Fruit fly (Drosophila melanogaster) whole organism, embryonic: ENCODE data around the gene pxb.

ENCODE experiments used
- Atf3 ChIP-seq: fragments of 200-800 bp; sonication (Bioruptor generic); optimal IDR thresholded peaks from 3 replicates; lab custom pipeline; 2016; ENCODE audit warnings: missing biosample characterization, missing genetic modification characterization
- Awh ChIP-seq: fragments of 200-800 bp; sonication (Bioruptor generic); IDR thresholded peaks from 2 replicates; pipeline ENCODE4, ENCODE4 v1.3.6; 2022; ENCODE audit warnings: missing biosample characterization, missing genetic modification characterization
- Blimp-1 ChIP-seq: fragments of 200-800 bp; sonication (Bioruptor generic); optimal IDR thresholded peaks from 3 replicates; lab custom pipeline; 2018; ENCODE audit warnings: missing biosample characterization, missing genetic modification characterization, mild to moderate bottlenecking, moderate library complexity, missing genetic modification reagents
- CG1024 ChIP-seq: fragments of 200-800 bp; sonication (Bioruptor generic); IDR thresholded peaks from 2 replicates; pipeline ENCODE4 v1.3.6; 2022; ENCODE audit warnings: missing biosample characterization, missing genetic modification characterization
- CG11398 ChIP-seq: fragments of 200-800 bp; sonication (Bioruptor generic); optimal IDR thresholded peaks from 2 replicates; lab custom pipeline; 2016; ENCODE audit warnings: missing biosample characterization, missing genetic modification characterization
- CG11695 ChIP-seq: fragments of 200-800 bp; sonication (Bioruptor generic); IDR thresholded peaks from 3 replicates; pipeline ENCODE4 v1.3.6; 2022; ENCODE audit warnings: missing biosample characterization, missing genetic modification characterization
- CG14667 ChIP-seq: fragments of 200-800 bp; sonication (Bioruptor generic); IDR thresholded peaks from 2 replicates; pipeline ENCODE4 v1.3.6; 2022; ENCODE audit warnings: missing biosample characterization, missing genetic modification characterization
- CG17328 ChIP-seq: fragments of 200-800 bp; sonication (Bioruptor generic); IDR thresholded peaks from 2 replicates; pipeline ENCODE4 v1.3.6; 2022; ENCODE audit warnings: missing biosample characterization, missing genetic modification characterization
- CG17612 ChIP-seq: fragments of 200-800 bp; sonication (Bioruptor generic); IDR thresholded peaks from 2 replicates; pipeline ENCODE4 v1.3.6; 2022; ENCODE audit warnings: missing biosample characterization, missing genetic modification characterization
- CG18262 ChIP-seq: fragments of 200-800 bp; optimal IDR thresholded peaks from 3 replicates; lab custom pipeline; 2019; ENCODE audit warnings: missing biosample characterization, mild to moderate bottlenecking, missing genetic modification characterization, moderate library complexity
- CG2712 ChIP-seq: fragments of 200-800 bp; optimal IDR thresholded peaks from 3 replicates; lab custom pipeline; 2019; ENCODE audit warnings: missing biosample characterization, mild to moderate bottlenecking, missing genetic modification characterization, moderate library complexity
- CG32772 ChIP-seq: fragments of 200-800 bp; sonication (Bioruptor generic); IDR thresholded peaks from 2 replicates; pipeline ENCODE4 v1.3.6; 2022; ENCODE audit warnings: missing biosample characterization, missing genetic modification characterization
- CG34422 ChIP-seq: fragments of 200-800 bp; sonication (Bioruptor generic); IDR thresholded peaks from 3 replicates; pipeline ENCODE4 v1.3.6; 2022; ENCODE audit warnings: missing biosample characterization, missing genetic modification characterization
- CG4404 ChIP-seq: fragments of 200-800 bp; sonication (Bioruptor generic); IDR thresholded peaks from 2 replicates; pipeline ENCODE4 v1.3.6; 2022; ENCODE audit warnings: missing biosample characterization, missing genetic modification characterization
- CG4820 ChIP-seq: fragments of 200-800 bp; sonication (Bioruptor generic); optimal IDR thresholded peaks from 3 replicates; lab custom pipeline; 2016; ENCODE audit warnings: missing biosample characterization, missing genetic modification characterization
- CG5245 ChIP-seq: fragments of 200-800 bp; sonication (Bioruptor generic); optimal IDR thresholded peaks from 3 replicates; lab custom pipeline; 2016; ENCODE audit warnings: missing biosample characterization, missing genetic modification characterization
- CG6254 ChIP-seq: fragments of 200-800 bp; sonication (Bioruptor generic); optimal IDR thresholded peaks from 3 replicates; lab custom pipeline; 2017; ENCODE audit warnings: mild to moderate bottlenecking, missing biosample characterization, missing genetic modification reagents, missing genetic modification characterization
- CG7556 ChIP-seq: fragments of 200-800 bp; sonication (Bioruptor generic); optimal IDR thresholded peaks from 2 replicates; lab custom pipeline; 2017; ENCODE audit warnings: missing biosample characterization, mild to moderate bottlenecking, missing genetic modification characterization
- CG8089 ChIP-seq: fragments of 200-800 bp; sonication (Bioruptor generic); optimal IDR thresholded peaks from 3 replicates; lab custom pipeline; 2016; ENCODE audit warnings: missing biosample characterization, missing genetic modification characterization
- CG8924 ChIP-seq: fragments of 200-800 bp; optimal IDR thresholded peaks from 3 replicates; lab custom pipeline; 2019; ENCODE audit warnings: missing biosample characterization, mild to moderate bottlenecking, missing genetic modification characterization, moderate library complexity
- CG9437 ChIP-seq: fragments of 200-800 bp; sonication (Bioruptor generic); optimal IDR thresholded peaks from 2 replicates; lab custom pipeline; 2018; ENCODE audit warnings: missing biosample characterization, mild to moderate bottlenecking, missing genetic modification characterization
- Chrac-16 ChIP-seq: fragments of 200-800 bp; sonication (Bioruptor generic); optimal IDR thresholded peaks from 3 replicates; lab custom pipeline; 2016; ENCODE audit warnings: missing biosample characterization, missing genetic modification characterization
- D ChIP-seq, 2 experiments: fragments of 200-800 bp in 1 of 2; fragments of >200 bp in 1 of 2; sonication (Bioruptor generic) in 1 of 2; optimal IDR thresholded peaks; 2 replicates in 1 of 2; 3 replicates in 1 of 2; lab custom pipeline; 2017; ENCODE audit warnings: mild to moderate bottlenecking in 1 of 2, missing biosample characterization in 1 of 2, missing genetic modification characterization in 1 of 2, missing genetic modification reagents in 1 of 2
- Doc3 ChIP-seq: fragments of 200-800 bp; sonication (Bioruptor generic); IDR thresholded peaks from 3 replicates; pipeline ENCODE4 v1.3.6; 2022; ENCODE audit warnings: missing biosample characterization, missing genetic modification characterization; ENCODE audit not compliant: partially characterized antibody
- Elba2 ChIP-seq: fragments of 200-800 bp; sonication (Bioruptor generic); optimal IDR thresholded peaks from 3 replicates; lab custom pipeline; 2016; ENCODE audit warnings: missing biosample characterization, missing genetic modification characterization
- Ets65A ChIP-seq: fragments of 200-800 bp; sonication (Bioruptor generic); peaks from one replicate; lab custom pipeline; 2016; ENCODE audit warnings: missing biosample characterization, missing genetic modification characterization
- Gug ChIP-seq: fragments of 200-800 bp; sonication (Bioruptor generic); IDR thresholded peaks from 4 replicates; pipeline ENCODE4 v1.3.6; 2022; ENCODE audit warnings: missing biosample characterization, missing genetic modification characterization
- HLH3B ChIP-seq: fragments of 200-800 bp; sonication (Bioruptor generic); IDR thresholded peaks from 2 replicates; pipeline ENCODE4 v1.3.6; 2022; ENCODE audit warnings: missing biosample characterization, missing genetic modification characterization
- Hsf ChIP-seq: fragments of 200-800 bp; sonication (Bioruptor generic); optimal IDR thresholded peaks from 3 replicates; lab custom pipeline; 2016; ENCODE audit warnings: missing biosample characterization, missing genetic modification characterization
- MESR4 ChIP-seq: fragments of 200-800 bp; sonication (Bioruptor generic); optimal IDR thresholded peaks from 2 replicates; lab custom pipeline; 2018; ENCODE audit warnings: missing biosample characterization, mild to moderate bottlenecking, missing genetic modification characterization, moderate library complexity
- Max ChIP-seq: fragments of 200-800 bp; sonication (Bioruptor generic); optimal IDR thresholded peaks from 2 replicates; lab custom pipeline; 2016; ENCODE audit warnings: missing biosample characterization, mild to moderate bottlenecking, missing genetic modification characterization
- Mes4 ChIP-seq: fragments of 200-800 bp; sonication (Bioruptor generic); optimal IDR thresholded peaks from 2 replicates; lab custom pipeline; 2016; ENCODE audit warnings: missing biosample characterization, missing genetic modification characterization
- Myb ChIP-seq: fragments of 200-800 bp; sonication (Bioruptor generic); optimal IDR thresholded peaks from 2 replicates; lab custom pipeline; 2016; ENCODE audit warnings: missing biosample characterization, missing genetic modification characterization
- Xbp1 ChIP-seq: fragments of 200-800 bp; sonication (Bioruptor generic); optimal IDR thresholded peaks from 3 replicates; lab custom pipeline; 2016; ENCODE audit warnings: missing biosample characterization, mild to moderate bottlenecking, missing genetic modification characterization
- ac ChIP-seq: fragments of 200-800 bp; sonication (Bioruptor generic); optimal IDR thresholded peaks from 3 replicates; lab custom pipeline; 2017; ENCODE audit warnings: missing biosample characterization, mild to moderate bottlenecking, missing genetic modification characterization
- ara ChIP-seq: fragments of 200-800 bp; sonication (Bioruptor generic); IDR thresholded peaks from 2 replicates; pipeline ENCODE4 v1.3.6; 2022; ENCODE audit warnings: missing biosample characterization, missing genetic modification characterization
- bab2 ChIP-seq: fragments of 200-800 bp; sonication (Bioruptor generic); optimal IDR thresholded peaks from 2 replicates; lab custom pipeline; 2016; ENCODE audit warnings: missing biosample characterization, missing genetic modification characterization
- chm ChIP-seq: fragments of 200-800 bp; sonication (Bioruptor generic); IDR thresholded peaks from 2 replicates; pipeline ENCODE4 v1.3.6; 2022; ENCODE audit warnings: missing biosample characterization, missing genetic modification characterization
- esg ChIP-seq: fragments of 200-800 bp; sonication (Bioruptor generic); conservative IDR thresholded peaks from 2 replicates; pipeline ENCODE4 v1.3.6; 2022; ENCODE audit warnings: missing biosample characterization, missing genetic modification characterization
- lmd ChIP-seq: fragments of 200-800 bp; sonication (Bioruptor generic); IDR thresholded peaks from 2 replicates; pipeline ENCODE4 v1.3.6; 2022; ENCODE audit warnings: missing biosample characterization, missing genetic modification characterization
- luna ChIP-seq: fragments of 200-800 bp; sonication (Bioruptor generic); optimal IDR thresholded peaks from 2 replicates; lab custom pipeline; 2016; ENCODE audit warnings: missing biosample characterization, missing genetic modification characterization
- org-1 ChIP-seq: fragments of 200-800 bp; sonication (Bioruptor generic); optimal IDR thresholded peaks from 2 replicates; lab custom pipeline; 2017; ENCODE audit warnings: missing biosample characterization, missing genetic modification characterization
- pan ChIP-seq, 4 experiments: fragments of >200 bp in 3 of 4; fragments of 200-800 bp in 1 of 4; sonication (Bioruptor generic) in 1 of 4; optimal IDR thresholded peaks in 3 of 4; IDR thresholded peaks in 1 of 4; 2 replicates each; pipeline versions ENCODE4 v1.3.6 to Lab custom; 2017 to 2022; ENCODE audit warnings: missing biosample characterization in 2 of 4, missing genetic modification characterization in 2 of 4, mixed read lengths in 1 of 4
- pho ChIP-seq: fragments of 200-800 bp; sonication (Bioruptor generic); optimal IDR thresholded peaks from 2 replicates; lab custom pipeline; 2016; ENCODE audit warnings: missing biosample characterization, missing genetic modification characterization
- pnt ChIP-seq: fragments of 200-800 bp; sonication (Bioruptor generic); optimal IDR thresholded peaks from 3 replicates; lab custom pipeline; 2016; ENCODE audit warnings: missing biosample characterization, missing genetic modification characterization
- ranshi ChIP-seq: fragments of 200-800 bp; sonication (Bioruptor generic); IDR thresholded peaks from 2 replicates; pipeline ENCODE4 v1.3.6; 2022; ENCODE audit warnings: missing biosample characterization, missing genetic modification characterization
- so ChIP-seq: fragments of 200-800 bp; sonication (Bioruptor generic); IDR thresholded peaks from 3 replicates; pipeline ENCODE4 v1.3.6; 2022; ENCODE audit warnings: missing biosample characterization, missing genetic modification characterization
- stwl ChIP-seq: fragments of 200-800 bp; sonication (Bioruptor generic); optimal IDR thresholded peaks from 3 replicates; lab custom pipeline; 2018; ENCODE audit warnings: missing biosample characterization, mild to moderate bottlenecking, missing genetic modification characterization, moderate library complexity
- tin ChIP-seq: fragments of 200-800 bp; sonication (Bioruptor generic); optimal IDR thresholded peaks from 3 replicates; lab custom pipeline; 2016; ENCODE audit warnings: missing biosample characterization, missing genetic modification characterization
- yki ChIP-seq: fragments of >200 bp; optimal IDR thresholded peaks from 3 replicates; lab custom pipeline; 2018
- zen ChIP-seq: fragments of 200-800 bp; sonication (Bioruptor generic); optimal IDR thresholded peaks from 3 replicates; lab custom pipeline; 2018; ENCODE audit warnings: missing biosample characterization, mild to moderate bottlenecking, missing genetic modification characterization, moderate library complexity

The pxb gene

dm6 chr3R:15642804-15643203 lies 23.2 kb upstream of the pxb start (continued):
- peak; percentile 76 for TF ChIP-seq CG17328 (GFP tag; lab: Robert Waterston, UW)
- TF ChIP-seq CG14667 (GFP tag; lab: Robert Waterston, UW) = peak; percentile 49; the same call in 1 of the 2 replicates
- peak; percentile 75 for TF ChIP-seq ac
- TF ChIP-seq CG8924 (tag; lab: Kevin White, UChicago) = peak; percentile 60
- TF ChIP-seq Atf3 (GFP tag; lab: Kevin White, UChicago) = no peak
- no peak for TF ChIP-seq Doc3
- TF ChIP-seq Blimp-1 (GFP tag; lab: Kevin White, UChicago) = peak; percentile 35
- TF ChIP-seq MESR4 (GFP tag; lab: Kevin White, UChicago) = no peak
- peak; percentile 44 for TF ChIP-seq bab2
- TF ChIP-seq Hsf (GFP tag; lab: Kevin White, UChicago) = peak; percentile 41
- no peak for TF ChIP-seq org-1 (GFP tag; lab: Kevin White, UChicago)
- TF ChIP-seq CG18262 (tag; lab: Kevin White, UChicago) = peak; percentile 76
- TF ChIP-seq zen (tag; lab: Kevin White, UChicago) = peak; percentile 85
- peak; percentile 45 for TF ChIP-seq CG5245 (GFP tag; lab: Kevin White, UChicago)
- TF ChIP-seq esg (GFP tag; lab: Robert Waterston, UW) = no peak
- peak; percentile 55 for TF ChIP-seq Mes4 (GFP tag; lab: Kevin White, UChicago)
- peak; percentile 45 for TF ChIP-seq CG6254
- TF ChIP-seq CG4404 (GFP tag; lab: Robert Waterston, UW) = peak; percentile 88
- TF ChIP-seq pan (optimal IDR thresholded peaks at IDR 0.05; lab: Kevin White, UChicago) = no peak
- TF ChIP-seq pan (GFP tag; optimal IDR thresholded peaks at IDR 0.05 in 1 of 2, IDR thresholded peaks at IDR 0.05 in 1 of 2) = peak in 1 of 2 experiments; percentile 30
- no peak for TF ChIP-seq luna (GFP tag; lab: Kevin White, UChicago)
- peak; percentile 60; the same call in 1 of the 2 replicates for TF ChIP-seq chm (GFP tag; lab: Robert Waterston, UW)
- 0 out of 3 replicates have a peak, but pooled peaks have one; percentile 20 for TF ChIP-seq so
- TF ChIP-seq Myb = no peak
- peak; percentile 44; the same call in 2 of the 3 replicates for TF ChIP-seq CG11695
- TF ChIP-seq stwl (tag; lab: Kevin White, UChicago) = peak; percentile 41
- no peak for TF ChIP-seq D (optimal IDR thresholded peaks at IDR 0.05; lab: Kevin White, UChicago)
- TF ChIP-seq D (GFP tag; optimal IDR thresholded peaks at IDR 0.05; lab: Kevin White, UChicago) = peak; percentile 32
- peak; percentile 65 for TF ChIP-seq CG4820 (GFP tag; lab: Kevin White, UChicago)
- peak; percentile 17 for TF ChIP-seq pnt (GFP tag; lab: Kevin White, UChicago)
- TF ChIP-seq CG2712 (tag; lab: Kevin White, UChicago) = peak; percentile 87
- TF ChIP-seq CG32772 (GFP tag; lab: Robert Waterston, UW) = 0 out of 2 replicates have a peak, but pooled peaks have one; percentile 37
- TF ChIP-seq yki (lab: Kevin White, UChicago) = no peak
- TF ChIP-seq CG34422 = 0 out of 3 replicates have a peak, but pooled peaks have one; percentile 19
- no peak for TF ChIP-seq CG9437
- peak; percentile 31 for TF ChIP-seq Max (GFP tag; lab: Kevin White, UChicago)
- peak; percentile 22 for TF ChIP-seq CG7556 (GFP tag; lab: Kevin White, UChicago)
- TF ChIP-seq CG1024 (GFP tag; lab: Robert Waterston, UW) = peak; percentile 41; the same call in 1 of the 2 replicates
- TF ChIP-seq Gug (GFP tag; lab: Robert Waterston, UW) = peak; percentile 26; the same call in 1 of the 4 replicates
- peak; percentile 41 for TF ChIP-seq Xbp1 (GFP tag; lab: Kevin White, UChicago)
- no peak for TF ChIP-seq CG11398 (GFP tag; lab: Kevin White, UChicago)
- TF ChIP-seq Awh (GFP tag; lab: Robert Waterston, UW) = no peak
- 0 out of 2 replicates have a peak, but pooled peaks have one; percentile 11 for TF ChIP-seq lmd (GFP tag; lab: Robert Waterston, UW)
- no peak for TF ChIP-seq HLH3B (GFP tag; lab: Robert Waterston, UW)
- peak; percentile 30 for TF ChIP-seq Elba2 (GFP tag; lab: Kevin White, UChicago)
- TF ChIP-seq CG17612 = no peak
- no peak for TF ChIP-seq pho (GFP tag; lab: Kevin White, UChicago)
- peak; percentile 87 for TF ChIP-seq Ets65A (GFP tag; lab: Kevin White, UChicago)
- peak; percentile 82 for TF ChIP-seq ara (GFP tag; lab: Robert Waterston, UW)
- TF ChIP-seq CG8089 (GFP tag; lab: Kevin White, UChicago) = peak; percentile 32
- TF ChIP-seq Chrac-16 (GFP tag; lab: Kevin White, UChicago) = peak; percentile 70
- TF ChIP-seq tin (GFP tag; lab: Kevin White, UChicago) = peak; percentile 68
- peak; percentile 46; the same call in 1 of the 2 replicates for TF ChIP-seq ranshi
